Fruit fly (Drosophila melanogaster): Measurements from ENCODE around the gene CG12684.

Gene CG12684

DNA sequence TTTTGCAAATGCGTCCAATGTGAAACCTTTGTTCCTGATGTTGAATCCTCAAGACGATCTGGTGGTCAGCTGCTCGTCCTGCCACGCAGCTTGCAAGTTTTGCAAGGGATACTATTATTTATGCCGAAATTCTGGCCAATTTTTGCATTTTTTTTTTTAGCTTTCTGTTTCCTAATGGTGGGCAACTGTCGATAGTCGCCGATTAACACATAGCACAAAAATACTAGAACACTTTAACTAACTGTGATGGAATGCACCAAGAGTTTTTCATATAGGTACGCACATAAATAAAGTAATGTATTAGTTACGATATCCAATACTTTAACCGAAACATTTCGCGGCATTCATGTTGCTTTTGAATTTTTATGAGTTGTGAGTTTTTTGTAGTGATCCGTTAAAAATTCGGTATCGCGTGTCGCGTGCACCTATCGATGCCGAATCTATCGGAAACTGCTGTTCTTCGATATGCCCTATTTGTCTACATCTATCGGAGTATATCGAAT, 31.2 kb downstream of the CG12684 start, which contains the start of the genes rb and CHOp24 (continued):
- peak; percentile 42 for TF ChIP-seq CG8290 (GFP tag; optimal IDR thresholded peaks at IDR 0.05)
- TF ChIP-seq CG8290 (tag; optimal IDR thresholded peaks at IDR 0.05), result no peak
- peak; percentile 57 for TF ChIP-seq zfh2 (GFP tag; optimal IDR thresholded peaks at IDR 0.05)
- peak; percentile 31 for TF ChIP-seq CG17829 (tag; optimal IDR thresholded peaks at IDR 0.05)
- peak; percentile 94 for TF ChIP-seq unc-4 (GFP tag; IDR thresholded peaks at IDR 0.05; ENCODE audit: partially characterized antibody)
- TF ChIP-seq CG7556 (GFP tag; optimal IDR thresholded peaks at IDR 0.05), result no peak
- TF ChIP-seq CG32532 (GFP tag; IDR thresholded peaks at IDR 0.05), result no peak
- TF ChIP-seq nerfin-1 (tag; optimal IDR thresholded peaks at IDR 0.05), result peak; percentile 99
- TF ChIP-seq CG6272 (GFP tag; IDR thresholded peaks at IDR 0.05), result 0 out of 2 replicates have a peak, but pooled peaks have one; percentile 13
- TF ChIP-seq Sin3A (optimal IDR thresholded peaks at IDR 0.05), result peak; percentile 81
- peak; percentile 66 for TF ChIP-seq CG42726 (GFP tag; IDR thresholded peaks at IDR 0.05; ENCODE audit: partially characterized antibody)
- TF ChIP-seq E2f2 (GFP tag; IDR thresholded peaks at IDR 0.05), result peak; percentile 18; the same call in 1 of the 2 replicates
- TF ChIP-seq TFAM (GFP tag; optimal IDR thresholded peaks at IDR 0.05), result no peak
- TF ChIP-seq phol (tag; optimal IDR thresholded peaks at IDR 0.05), result peak; percentile 42
- TF ChIP-seq cato (GFP tag; optimal IDR thresholded peaks at IDR 0.05; ENCODE audit: borderline replicate concordance), result no peak
- TF ChIP-seq chinmo (GFP tag; IDR thresholded peaks at IDR 0.05; ENCODE audit: partially characterized antibody), result peak; percentile 77; the same call in 3 of the 4 replicates
- peak; percentile 52 for TF ChIP-seq CG9932 (GFP tag; IDR thresholded peaks at IDR 0.05)
- TF ChIP-seq inv (GFP tag; IDR thresholded peaks at IDR 0.05; ENCODE audit: partially characterized antibody), result peak; percentile 90
- peak; percentile 33; the same call in 1 of the 2 replicates for TF ChIP-seq Ptx1 (GFP tag; IDR thresholded peaks at IDR 0.05)
- no peak for TF ChIP-seq Neu2 (GFP tag; optimal IDR thresholded peaks at IDR 0.05; ENCODE audit: borderline replicate concordance)
- peak; percentile 83 for TF ChIP-seq Dref (GFP tag; IDR thresholded peaks at IDR 0.05)
- TF ChIP-seq hbn (GFP tag; IDR thresholded peaks at IDR 0.05; ENCODE audit: partially characterized antibody), result peak; percentile 85
- TF ChIP-seq Ets65A (GFP tag), result peak; percentile 31
- TF ChIP-seq Trl (optimal IDR thresholded peaks at IDR 0.05), result no peak
- peak; percentile 47 for TF ChIP-seq Trl (GFP tag; optimal IDR thresholded peaks at IDR 0.05)
- no peak for TF ChIP-seq CG2202 (tag; optimal IDR thresholded peaks at IDR 0.05)
- TF ChIP-seq CG1602 (GFP tag; optimal IDR thresholded peaks at IDR 0.05), result no peak
- peak; percentile 86 for TF ChIP-seq CG17186 (GFP tag; optimal IDR thresholded peaks at IDR 0.05)
- peak; percentile 92 for TF ChIP-seq BEAF-32 (GFP tag; optimal IDR thresholded peaks at IDR 0.05)
- no peak for TF ChIP-seq Eip74EF (GFP tag; optimal IDR thresholded peaks at IDR 0.05)
- no peak for TF ChIP-seq CG4854 (GFP tag; optimal IDR thresholded peaks at IDR 0.05)
- TF ChIP-seq Six4 (GFP tag; optimal IDR thresholded peaks at IDR 0.05), result no peak
- TF ChIP-seq Dip2 (GFP tag; IDR thresholded peaks at IDR 0.05), result no peak
- TF ChIP-seq trem (tag; optimal IDR thresholded peaks at IDR 0.05), result peak; percentile 79
- TF ChIP-seq CG9817 (tag; optimal IDR thresholded peaks at IDR 0.05), result peak; percentile 16
- TF ChIP-seq CG2875 (GFP tag; optimal IDR thresholded peaks at IDR 0.05), result no peak
- TF ChIP-seq pzg (GFP tag; optimal IDR thresholded peaks at IDR 0.05), result peak; percentile 70
- TF ChIP-seq grn (GFP tag; optimal IDR thresholded peaks at IDR 0.05), result no peak
- TF ChIP-seq CG16813 (GFP tag; IDR thresholded peaks at IDR 0.05; ENCODE audit: partially characterized antibody), result peak; percentile 94
- no peak for TF ChIP-seq CkIIα-i1 (GFP tag; IDR thresholded peaks at IDR 0.05)
- TF ChIP-seq CHES-1-like (GFP tag; optimal IDR thresholded peaks at IDR 0.05), result peak; percentile 49
- peak; percentile 45 to 48 for TF ChIP-seq dpn (GFP tag; optimal IDR thresholded peaks at IDR 0.05)
- TF ChIP-seq CG17359 (tag; optimal IDR thresholded peaks at IDR 0.05), result peak; percentile 47
- TF ChIP-seq Nf-YC (tag; optimal IDR thresholded peaks at IDR 0.05), result peak; percentile 43
- TF ChIP-seq vvl (GFP tag; IDR thresholded peaks at IDR 0.05), result no peak
- TF ChIP-seq Myb (GFP tag; optimal IDR thresholded peaks at IDR 0.05), result peak; percentile 68
- TF ChIP-seq CG10321 (GFP tag; IDR thresholded peaks at IDR 0.05), result no peak
- TF ChIP-seq Gsc (GFP tag; IDR thresholded peaks at IDR 0.05), result no peak
- peak; percentile 96 for TF ChIP-seq CG14860 (GFP tag; IDR thresholded peaks at IDR 0.05; ENCODE audit: partially characterized antibody)
- no peak for TF ChIP-seq Bdp1 (GFP tag; optimal IDR thresholded peaks at IDR 0.05)
- peak; percentile 14 for TF ChIP-seq Fer1 (GFP tag; optimal IDR thresholded peaks at IDR 0.05)

All from whole organism, embryonic.